Fruit fly (Drosophila melanogaster) whole organism, adult: ENCODE data around the gene CG13891.

Experiments used
- Mnt ChIP-seq: fragments of 200-800 bp; sonication (Bioruptor generic); optimal IDR thresholded peaks from 2 replicates; lab custom pipeline; 2016; ENCODE audit warnings: missing biosample characterization, mild to moderate bottlenecking, missing genetic modification characterization
- tj ChIP-seq: fragments of 200-800 bp; sonication (Bioruptor generic); optimal IDR thresholded peaks from 3 replicates; lab custom pipeline; 2017; ENCODE audit warnings: missing biosample characterization, mild to moderate bottlenecking, missing genetic modification characterization, moderate library complexity

- TF ChIP-seq tj (GFP tag; lab: Kevin White, UChicago) (no peak), Mnt (no peak)
Observed at dm6 chr3L:395192-395591, 38.5 kb downstream of the CG13891 start.
